Worm (Caenorhabditis elegans): Measurements from ENCODE around the gene hrg-3.
A peak's percentile ranks its signal among the peaks of the same experiment; 100 is the strongest.

The hrg-3 gene

ce11 chrV:9729462-9730162 lies 26.7 kb upstream of the hrg-3 start, which contains the start of the genes aagr-3 and drap-1 (continued):
- TF ChIP-seq hmg-11 (tag; optimal IDR thresholded peaks at IDR 0.05) (no peak), nhr-76 (tag; optimal IDR thresholded peaks at IDR 0.05) (no peak), egl-27 (tag; optimal IDR thresholded peaks at IDR 0.05) (no peak), ztf-11 (tag; optimal IDR thresholded peaks at IDR 0.05) (no peak), zag-1 (tag; optimal IDR thresholded peaks at IDR 0.05) (no peak), eor-1 (tag; optimal IDR thresholded peaks at IDR 0.05) (no peak), nhr-25 (tag; optimal IDR thresholded peaks at IDR 0.05) (no peak)

- TF ChIP-seq eor-1 (tag; optimal IDR thresholded peaks at IDR 0.05) (no peak), nhr-77 (tag; optimal IDR thresholded peaks at IDR 0.05) (peak; percentile 51), ama-1 (optimal IDR thresholded peaks at IDR 0.05) (peak; percentile 99), nhr-67 (tag; optimal IDR thresholded peaks at IDR 0.05) (no peak), ceh-82 (tag; optimal IDR thresholded peaks at IDR 0.05) (peak; percentile 74), nhr-237 (tag; optimal IDR thresholded peaks at IDR 0.05) (no peak), pha-4 (tag; optimal IDR thresholded peaks at IDR 0.05) (peak; percentile 82), fos-1 (tag; optimal IDR thresholded peaks at IDR 0.05) (peak; percentile 61), egl-27 (tag; optimal IDR thresholded peaks at IDR 0.05) (peak; percentile 73), nfya-1 (tag; optimal IDR thresholded peaks at IDR 0.05; ENCODE audit: insufficient read depth) (peak; percentile 100), R02D3.7 (tag; optimal IDR thresholded peaks at IDR 0.05) (peak; percentile 58), ztf-4 (tag; optimal IDR thresholded peaks at IDR 0.05) (peak; percentile 75), unc-62 (GFP tag; optimal IDR thresholded peaks at IDR 0.05) (peak; percentile 93), lsy-12 (tag; optimal IDR thresholded peaks at IDR 0.05) (peak; percentile 92), nhr-25 (tag; optimal IDR thresholded peaks at IDR 0.05) (peak; percentile 93), nhr-28 (tag; optimal IDR thresholded peaks at IDR 0.05) (no peak), ztf-11 (tag; optimal IDR thresholded peaks at IDR 0.05) (no peak), ceh-28 (tag; optimal IDR thresholded peaks at IDR 0.05) (peak; percentile 74), zag-1 (tag; optimal IDR thresholded peaks at IDR 0.05) (peak; percentile 58), snpc-4 (tag; optimal IDR thresholded peaks at IDR 0.05) (peak; percentile 69), aly-2 (tag; optimal IDR thresholded peaks at IDR 0.05) (no peak), sea-2 (GFP tag; optimal IDR thresholded peaks at IDR 0.05) (peak; percentile 10), ceh-9 (tag; optimal IDR thresholded peaks at IDR 0.05) (no peak), elt-1 (tag; optimal IDR thresholded peaks at IDR 0.05) (peak; percentile 37), nhr-12 (tag; optimal IDR thresholded peaks at IDR 0.05) (no peak), ceh-16 (tag; optimal IDR thresholded peaks at IDR 0.05) (no peak), mdl-1 (tag; optimal IDR thresholded peaks at IDR 0.05) (peak; percentile 95), pqm-1 (tag; optimal IDR thresholded peaks at IDR 0.05) (peak; percentile 90), daf-12 (tag; optimal IDR thresholded peaks at IDR 0.05) (no peak), elt-3 (tag; optimal IDR thresholded peaks at IDR 0.05) (peak in 2 of 3 experiments; percentile 14 to 21), lin-39 (tag; optimal IDR thresholded peaks at IDR 0.05) (peak; percentile 99), unc-39 (tag; optimal IDR thresholded peaks at IDR 0.05) (peak; percentile 63), jun-1 (tag; optimal IDR thresholded peaks at IDR 0.05) (peak; percentile 89), nhr-23 (tag; optimal IDR thresholded peaks at IDR 0.05) (peak; percentile 83), mml-1 (tag; optimal IDR thresholded peaks at IDR 0.05) (no peak), hmg-11 (tag; optimal IDR thresholded peaks at IDR 0.05) (peak; percentile 100), nhr-43 (tag; optimal IDR thresholded peaks at IDR 0.05; ENCODE audit: poor library complexity, severe bottlenecking) (peak; percentile 73), fkh-2 (tag; optimal IDR thresholded peaks at IDR 0.05) (peak; percentile 76), nhr-76 (tag; optimal IDR thresholded peaks at IDR 0.05) (no peak), fkh-10 (GFP tag; optimal IDR thresholded peaks at IDR 0.05) (peak; percentile 84), lin-15B (tag; optimal IDR thresholded peaks at IDR 0.05) (peak; percentile 91), skn-1 (tag; optimal IDR thresholded peaks at IDR 0.05) (peak; percentile 80), ZK546.5 (tag; optimal IDR thresholded peaks at IDR 0.05) (peak; percentile 70), egl-5 (tag; optimal IDR thresholded peaks at IDR 0.05) (peak; percentile 90), nhr-11 (tag; optimal IDR thresholded peaks at IDR 0.05) (peak; percentile 89), elt-2 (tag; optimal IDR thresholded peaks at IDR 0.05) (peak; percentile 97), tbx-2 (tag; optimal IDR thresholded peaks at IDR 0.05) (peak; percentile 67)
Observed at ce11 chrV:9730743-9731706, 25.2 kb upstream of the hrg-3 start.

Data from whole organism, L3 larva.